Fruit fly (Drosophila melanogaster) S2 (cell line): ENCODE data around the gene PIG-C.

ENCODE experiments used
- CG8478 ChIP-seq: fragments of >200 bp; optimal IDR thresholded peaks from 2 replicates; lab custom pipeline; 2018
- CTCF ChIP-seq, 2 experiments: fragments of >200 bp; optimal IDR thresholded peaks; 2 replicates each; lab custom pipeline; 2018

DNA sequence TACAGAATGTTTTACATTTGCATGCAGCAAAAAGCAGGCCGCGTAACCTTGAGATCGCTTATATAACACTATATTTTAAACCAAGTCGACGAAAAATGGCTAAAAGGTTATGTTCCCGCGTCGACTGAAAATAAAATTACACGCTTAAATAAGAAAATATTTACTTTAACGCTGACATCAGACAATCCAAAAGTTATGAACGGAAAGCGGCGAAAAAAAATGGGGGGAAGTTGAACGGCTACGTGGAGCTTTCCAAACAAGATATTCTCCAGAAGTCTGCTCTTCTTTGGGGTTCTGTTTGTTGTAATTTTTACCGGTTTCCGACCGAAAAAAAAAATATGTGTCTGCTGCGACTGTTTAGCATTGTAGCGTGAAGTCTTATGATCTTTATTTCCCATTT is 25.5 kb upstream of the PIG-C start:
- TF ChIP-seq CTCF (optimal IDR thresholded peaks at IDR 0.05; lab: Kevin White, UChicago) = no peak
- no peak for TF ChIP-seq CG8478 (lab: Kevin White, UChicago)
